Worm (Caenorhabditis elegans) whole organism, midembryonic: ENCODE data around the gene C17G10.10.

Experiments used
- T22C8.4 ChIP-seq: fragments of 200-800 bp; sonication (Bioruptor generic); IDR thresholded peaks from 2 replicates; pipeline ENCODE4 v1.3.6; 2022; ENCODE audit warnings: missing genetic modification characterization, missing compliant biosample characterization
- cog-1 ChIP-seq: sonication (generic microtip); optimal IDR thresholded peaks from 2 replicates; lab custom pipeline; 2016; ENCODE audit warnings: missing genetic modification characterization, missing compliant biosample characterization
- flt-1 ChIP-seq: fragments of 200-800 bp; sonication (Bioruptor generic); IDR thresholded peaks from 2 replicates; pipeline ENCODE4 v1.3.6; 2022; ENCODE audit warnings: missing genetic modification characterization, missing compliant biosample characterization
- klf-2 ChIP-seq: fragments of 200-800 bp; sonication (Bioruptor generic); conservative IDR thresholded peaks from 2 replicates; pipeline ENCODE4 v1.3.6; 2022; ENCODE audit warnings: missing genetic modification reagents, missing genetic modification characterization, missing compliant biosample characterization
- med-1 ChIP-seq: sonication (generic microtip); optimal IDR thresholded peaks from 2 replicates; lab custom pipeline; 2017; ENCODE audit warnings: missing genetic modification characterization, mild to moderate bottlenecking, missing compliant biosample characterization, antibody characterized with exemption, missing genetic modification reagents; ENCODE audit not compliant: insufficient read depth
- ref-1 ChIP-seq: fragments of 200-800 bp; sonication (Bioruptor generic); conservative IDR thresholded peaks from 2 replicates; pipeline ENCODE4 v1.3.6; 2022; ENCODE audit warnings: missing genetic modification reagents, missing genetic modification characterization, missing compliant biosample characterization
- tab-1 ChIP-seq: fragments of 200-800 bp; sonication (Bioruptor generic); IDR thresholded peaks from 2 replicates; pipeline ENCODE4 v1.3.6; 2022; ENCODE audit warnings: missing genetic modification characterization, missing compliant biosample characterization
- ztf-23 ChIP-seq: fragments of 200-800 bp; sonication (Bioruptor generic); IDR thresholded peaks from 2 replicates; pipeline ENCODE4 v1.3.6; 2022; ENCODE audit warnings: missing genetic modification reagents, missing genetic modification characterization, missing compliant biosample characterization
- ztf-29 ChIP-seq: fragments of 200-800 bp; sonication (Bioruptor generic); IDR thresholded peaks from 2 replicates; pipeline ENCODE4 v1.3.6; 2022; ENCODE audit warnings: missing genetic modification reagents, missing genetic modification characterization, missing compliant biosample characterization

- TF ChIP-seq T22C8.4 (GFP tag; lab: Robert Waterston, UW) (no peak), tab-1 (GFP tag; lab: Robert Waterston, UW) (no peak), med-1 (GFP tag; lab: Kevin White, UChicago) (no peak), ztf-23 (GFP tag; lab: Robert Waterston, UW) (no peak), ref-1 (GFP tag; lab: Robert Waterston, UW) (no peak), ztf-29 (GFP tag; lab: Robert Waterston, UW) (no peak), flt-1 (GFP tag; lab: Robert Waterston, UW) (no peak), cog-1 (no peak), klf-2 (GFP tag; lab: Robert Waterston, UW) (no peak)
Measured at ce11 chrII:5604441-5604840, 5.3 kb upstream of the C17G10.10 start.
